Fruit fly (Drosophila melanogaster): Measurements from ENCODE around the gene up.

up gene

dm6 chrX:13572382-13572781, 30.0 kb downstream of the up start (continued):
- TF ChIP-seq CG33213 (GFP tag; optimal IDR thresholded peaks at IDR 0.05) (no peak), CoRest (tag; optimal IDR thresholded peaks at IDR 0.05) (peak; percentile 64), CG8388 (GFP tag; optimal IDR thresholded peaks at IDR 0.05) (peak; percentile 68), CG17912 (GFP tag; optimal IDR thresholded peaks at IDR 0.05) (no peak), CG1529 (GFP tag; optimal IDR thresholded peaks at IDR 0.05) (peak; percentile 43), B-H1 (GFP tag; IDR thresholded peaks at IDR 0.05) (peak; percentile 39; the same call in 1 of the 3 replicates), CG31441 (GFP tag; IDR thresholded peaks at IDR 0.05) (peak; percentile 72), CG31365 (tag; optimal IDR thresholded peaks at IDR 0.05) (no peak), CG12769 (tag; optimal IDR thresholded peaks at IDR 0.05) (no peak), klu (GFP tag; IDR thresholded peaks at IDR 0.05) (no peak), Taf1 (GFP tag; IDR thresholded peaks at IDR 0.05) (no peak), CG4424 (GFP tag; optimal IDR thresholded peaks at IDR 0.05) (peak; percentile 59), CG4617 (GFP tag; optimal IDR thresholded peaks at IDR 0.05; ENCODE audit: borderline replicate concordance) (no peak), CG11504 (tag; optimal IDR thresholded peaks at IDR 0.05) (peak; percentile 80), tap (tag; optimal IDR thresholded peaks at IDR 0.05) (peak; percentile 22), lilli (GFP tag; optimal IDR thresholded peaks at IDR 0.05) (peak; percentile 64), Max (GFP tag; optimal IDR thresholded peaks at IDR 0.05) (peak; percentile 35), CG6791 (GFP tag; IDR thresholded peaks at IDR 0.05; ENCODE audit: partially characterized antibody) (no peak), yki (optimal IDR thresholded peaks at IDR 0.05) (no peak), Oaz (GFP tag; IDR thresholded peaks at IDR 0.05) (no peak), fd96Cb (tag; optimal IDR thresholded peaks at IDR 0.05) (peak; percentile 77), CG9437 (GFP tag; optimal IDR thresholded peaks at IDR 0.05) (peak; percentile 45), fd3F (GFP tag; optimal IDR thresholded peaks at IDR 0.05) (peak; percentile 11), stc (GFP tag; IDR thresholded peaks at IDR 0.05) (0 out of 2 replicates have a peak, but pooled peaks have one; percentile 31), kah (GFP tag; optimal IDR thresholded peaks at IDR 0.05) (no peak), CG7556 (GFP tag; optimal IDR thresholded peaks at IDR 0.05) (peak; percentile 73), Lim3 (GFP tag; IDR thresholded peaks at IDR 0.05) (no peak), chn (GFP tag; optimal IDR thresholded peaks at IDR 0.05) (peak; percentile 59), CG11560 (tag; IDR thresholded peaks at IDR 0.05) (no peak), insv (GFP tag; optimal IDR thresholded peaks at IDR 0.05) (no peak), bsh (GFP tag; optimal IDR thresholded peaks at IDR 0.05) (peak in 1 of 2 experiments; percentile 74), toy (GFP tag; IDR thresholded peaks at IDR 0.05) (no peak), kni (GFP tag; optimal IDR thresholded peaks at IDR 0.05) (no peak), gem (tag; optimal IDR thresholded peaks at IDR 0.05) (peak; percentile 83), TFAM (GFP tag; optimal IDR thresholded peaks at IDR 0.05) (no peak), ase (GFP tag; IDR thresholded peaks at IDR 0.05) (no peak), nom (GFP tag; optimal IDR thresholded peaks at IDR 0.05) (no peak), Vsx1 (GFP tag; optimal IDR thresholded peaks at IDR 0.05) (peak; percentile 45), CG15073 (GFP tag; optimal IDR thresholded peaks at IDR 0.05) (no peak), dan (GFP tag; IDR thresholded peaks at IDR 0.05) (no peak), BtbVII (GFP tag; optimal IDR thresholded peaks at IDR 0.05) (peak; percentile 29), hbn (GFP tag; IDR thresholded peaks at IDR 0.05; ENCODE audit: partially characterized antibody) (no peak), exex (tag; optimal IDR thresholded peaks at IDR 0.05) (no peak), CG34376 (GFP tag; optimal IDR thresholded peaks at IDR 0.05) (no peak), Camta (GFP tag; optimal IDR thresholded peaks at IDR 0.05) (peak; percentile 31), Fer3 (tag; optimal IDR thresholded peaks at IDR 0.05) (peak; percentile 23), CG2199 (GFP tag; IDR thresholded peaks at IDR 0.05) (no peak), Dad (GFP tag; optimal IDR thresholded peaks at IDR 0.05) (peak; percentile 1), CG2678 (tag; optimal IDR thresholded peaks at IDR 0.05) (peak; percentile 75), scrt (GFP tag; optimal IDR thresholded peaks at IDR 0.05) (peak; percentile 18), vfl (GFP tag; optimal IDR thresholded peaks at IDR 0.05) (no peak)
